Worm (Caenorhabditis elegans) whole organism, L4/young adult: ENCODE data around the gene gbas-1.

Experiments
- W03F9.2 ChIP-seq: fragments of 150-350 bp; optimal IDR thresholded peaks from 2 replicates; lab custom pipeline; 2014; ENCODE audit warnings: missing biosample characterization, missing genetic modification characterization
- dao-5 ChIP-seq: sonication (generic microtip); optimal IDR thresholded peaks from 2 replicates; lab custom pipeline; 2016; ENCODE audit warnings: missing genotype, missing genetic modification characterization, moderate library complexity, missing compliant biosample characterization
- him-1 ChIP-seq: sonication (generic microtip); optimal IDR thresholded peaks from 2 replicates; lab custom pipeline; 2016; ENCODE audit warnings: missing genotype, missing genetic modification reagents, missing genetic modification characterization, missing compliant biosample characterization

DNA sequence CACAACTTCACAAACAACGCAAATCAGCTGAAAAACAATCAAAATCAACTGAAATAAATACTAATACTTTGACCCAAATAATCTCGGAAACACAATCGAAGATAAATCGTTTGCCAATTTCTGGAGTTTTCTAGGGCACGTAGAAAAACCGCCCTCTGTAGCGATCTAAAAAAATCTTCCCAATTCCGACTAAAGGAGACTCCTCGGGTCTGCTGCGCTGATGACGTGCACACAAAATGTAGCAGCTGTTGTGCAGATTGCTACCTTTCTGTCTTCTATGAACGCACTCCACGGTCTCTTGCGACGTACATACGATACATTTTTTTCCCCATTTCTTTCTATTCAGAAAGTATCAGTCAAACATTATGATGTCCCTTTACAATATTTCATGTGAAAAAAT lies 16.3 kb upstream of the gbas-1 start, which contains the start of gene F53G2.1:
- no peak for TF ChIP-seq him-1 (tag; lab: Kevin White, UChicago)
- TF ChIP-seq dao-5 (tag; lab: Kevin White, UChicago): no peak
- TF ChIP-seq W03F9.2 (tag; lab: Kevin White, UChicago): no peak
